Worm (Caenorhabditis elegans): ENCODE data around the gene pcp-5.

The pcp-5 gene

DNA sequence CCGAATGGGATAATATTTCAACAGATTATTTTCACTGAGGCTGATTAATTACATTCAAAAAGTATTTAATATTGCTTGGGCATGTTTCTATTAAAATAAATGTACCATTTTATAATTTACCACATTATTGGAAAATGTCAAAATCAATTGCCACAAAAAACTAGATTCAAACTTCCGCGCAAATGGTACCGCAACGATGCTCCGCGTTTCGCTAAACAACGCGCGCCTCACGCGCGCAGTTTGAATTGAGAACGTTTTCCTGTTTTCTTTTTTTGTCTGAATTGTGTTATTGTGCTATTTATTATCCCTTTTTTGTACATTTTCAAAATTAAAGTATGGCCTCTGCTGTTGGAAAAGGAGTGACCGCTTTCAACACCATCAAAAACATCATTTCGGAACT is 33.4 kb upstream of the pcp-5 start, which contains the start of gene C29E4.12 (continued):
- peak; percentile 26 for TF ChIP-seq egl-13 (tag; optimal IDR thresholded peaks at IDR 0.05)
- TF ChIP-seq sptf-1 (tag; optimal IDR thresholded peaks at IDR 0.05) = no peak
- TF ChIP-seq ceh-8 (GFP tag; optimal IDR thresholded peaks at IDR 0.05) = no peak
- TF ChIP-seq nhr-11 (tag; optimal IDR thresholded peaks at IDR 0.05) = peak; percentile 59
- TF ChIP-seq C04F5.9 (tag; optimal IDR thresholded peaks at IDR 0.05) = peak; percentile 63
- TF ChIP-seq efl-3 (GFP tag; optimal IDR thresholded peaks at IDR 0.05) = no peak
- TF ChIP-seq Y116A8C.19 (tag; optimal IDR thresholded peaks at IDR 0.05; ENCODE audit: borderline replicate concordance) = no peak
- peak; percentile 27 for TF ChIP-seq snpc-4 (tag; optimal IDR thresholded peaks at IDR 0.05)
- TF ChIP-seq tlp-1 (tag; optimal IDR thresholded peaks at IDR 0.05) = no peak
- TF ChIP-seq ces-1 (GFP tag; optimal IDR thresholded peaks at IDR 0.05) = no peak
- TF ChIP-seq aly-2 (tag; optimal IDR thresholded peaks at IDR 0.05) = peak; percentile 64
- no peak for TF ChIP-seq mef-2 (tag; optimal IDR thresholded peaks at IDR 0.05)
- peak; percentile 53 for TF ChIP-seq unc-86 (tag; optimal IDR thresholded peaks at IDR 0.05)
- TF ChIP-seq dsc-1 (tag; optimal IDR thresholded peaks at IDR 0.05) = no peak
- TF ChIP-seq ceh-82 (tag; optimal IDR thresholded peaks at IDR 0.05) = peak; percentile 47 to 79 (median 69)
- no peak for TF ChIP-seq zag-1 (tag; optimal IDR thresholded peaks at IDR 0.05)
- no peak for TF ChIP-seq hlh-17 (GFP tag; optimal IDR thresholded peaks at IDR 0.05; ENCODE audit: borderline replicate concordance)
- TF ChIP-seq nhr-90 (tag; optimal IDR thresholded peaks at IDR 0.05; ENCODE audit: poor library complexity) = peak; percentile 70
- no peak for TF ChIP-seq ama-1 (optimal IDR thresholded peaks at IDR 0.05)
- TF ChIP-seq grh-1 (GFP tag; IDR thresholded peaks at IDR 0.05) = peak; percentile 69
- TF ChIP-seq lin-15B (tag; optimal IDR thresholded peaks at IDR 0.05) = peak; percentile 91
- no peak for TF ChIP-seq ceh-63 (GFP tag; optimal IDR thresholded peaks at IDR 0.05)
- peak; percentile 84 to 92 for TF ChIP-seq lsy-2 (tag; optimal IDR thresholded peaks at IDR 0.05)
- peak; percentile 96 to 98 (median 98) for TF ChIP-seq dpl-1 (GFP tag; optimal IDR thresholded peaks at IDR 0.05)
- no peak for TF ChIP-seq unc-98 (GFP tag; IDR thresholded peaks at IDR 0.05)
- no peak for TF ChIP-seq nhr-28 (tag; optimal IDR thresholded peaks at IDR 0.05)
- peak; percentile 62 for TF ChIP-seq fkh-8 (tag; optimal IDR thresholded peaks at IDR 0.05)
- no peak for TF ChIP-seq aha-1 (tag; optimal IDR thresholded peaks at IDR 0.05)
- no peak for TF ChIP-seq sup-37 (GFP tag; optimal IDR thresholded peaks at IDR 0.05)
- TF ChIP-seq ceh-88 (GFP tag; IDR thresholded peaks at IDR 0.05) = no peak
- peak; percentile 7 for TF ChIP-seq fos-1 (tag; optimal IDR thresholded peaks at IDR 0.05)
- peak; percentile 82 for TF ChIP-seq nhr-71 (tag; optimal IDR thresholded peaks at IDR 0.05)
- TF ChIP-seq mdl-1 (tag; optimal IDR thresholded peaks at IDR 0.05) = peak in 1 of 2 experiments; percentile 66
- peak; percentile 79 for TF ChIP-seq nhr-19 (GFP tag; conservative IDR thresholded peaks at IDR 0.05)
- peak; percentile 87 for TF ChIP-seq rnt-1 (tag; optimal IDR thresholded peaks at IDR 0.05)
- TF ChIP-seq nhr-76 (tag; optimal IDR thresholded peaks at IDR 0.05) = no peak
- peak; percentile 83 for TF ChIP-seq snu-23 (GFP tag; optimal IDR thresholded peaks at IDR 0.05)
- no peak for TF ChIP-seq C34B4.2 (tag; optimal IDR thresholded peaks at IDR 0.05)
- TF ChIP-seq mep-1 (tag; optimal IDR thresholded peaks at IDR 0.05) = peak; percentile 52
- TF ChIP-seq fkh-10 (GFP tag; optimal IDR thresholded peaks at IDR 0.05) = no peak
- TF ChIP-seq nhr-237 (tag; optimal IDR thresholded peaks at IDR 0.05) = peak; percentile 62
- TF ChIP-seq nhr-47 (tag; optimal IDR thresholded peaks at IDR 0.05) = peak; percentile 84
- no peak for TF ChIP-seq ets-5 (GFP tag; IDR thresholded peaks at IDR 0.05)
- TF ChIP-seq ztf-4 (tag; optimal IDR thresholded peaks at IDR 0.05) = no peak
- TF ChIP-seq swsn-7 (tag; optimal IDR thresholded peaks at IDR 0.05) = peak; percentile 71
- TF ChIP-seq blmp-1 (tag; optimal IDR thresholded peaks at IDR 0.05) = peak; percentile 51
- TF ChIP-seq zip-4 (GFP tag; optimal IDR thresholded peaks at IDR 0.05) = peak; percentile 25
- TF ChIP-seq C16A3.4 (tag; optimal IDR thresholded peaks at IDR 0.05) = peak; percentile 82
- TF ChIP-seq isw-1 (GFP tag; IDR thresholded peaks at IDR 0.05) = peak; percentile 82
- peak; percentile 26 for TF ChIP-seq elt-2 (tag; optimal IDR thresholded peaks at IDR 0.05)
- TF ChIP-seq egl-27 (tag; optimal IDR thresholded peaks at IDR 0.05) = no peak
- peak; percentile 65 for TF ChIP-seq pax-3 (tag; optimal IDR thresholded peaks at IDR 0.05)
- TF ChIP-seq tbx-2 (tag; optimal IDR thresholded peaks at IDR 0.05) = peak; percentile 77
- peak; percentile 40 for TF ChIP-seq unc-130 (tag; optimal IDR thresholded peaks at IDR 0.05)

Measured in whole organism, L1 larva.